Worm (Caenorhabditis elegans): ENCODE results near the gene vha-15.

- TF ChIP-seq ztf-23 (GFP tag; IDR thresholded peaks at IDR 0.05) (no peak), ztf-29 (GFP tag; IDR thresholded peaks at IDR 0.05) (no peak), ref-1 (GFP tag; conservative IDR thresholded peaks at IDR 0.05) (no peak), flt-1 (GFP tag; IDR thresholded peaks at IDR 0.05) (no peak), cog-1 (tag; optimal IDR thresholded peaks at IDR 0.05) (no peak), med-1 (GFP tag; optimal IDR thresholded peaks at IDR 0.05; ENCODE audit: insufficient read depth) (no peak), tab-1 (GFP tag; IDR thresholded peaks at IDR 0.05) (no peak), klf-2 (GFP tag; conservative IDR thresholded peaks at IDR 0.05) (no peak)
Observed at ce11 chrX:2287092-2287491, 49.4 kb downstream of the vha-15 start, which contains the start of gene sav-1.
